Worm (Caenorhabditis elegans) whole organism, L4 larva: ENCODE results near the gene W06G6.20.

ENCODE experiments used
- F37D6.2 ChIP-seq: sonication (generic microtip); optimal IDR thresholded peaks from 2 replicates; lab custom pipeline; 2016; ENCODE audit warnings: mild to moderate bottlenecking, missing genetic modification characterization, missing compliant biosample characterization
- Y5F2A.4 ChIP-seq: fragments of 200-800 bp; sonication (Bioruptor generic); optimal IDR thresholded peaks from 2 replicates; lab custom pipeline; 2018; ENCODE audit warnings: mild to moderate bottlenecking, missing genetic modification characterization, missing compliant biosample characterization
- aly-2 ChIP-seq: sonication (generic microtip); optimal IDR thresholded peaks from 2 replicates; lab custom pipeline; 2018; ENCODE audit warnings: missing biosample characterization, missing genetic modification characterization
- daf-8 ChIP-seq: fragments of 200-800 bp; sonication (Bioruptor generic); IDR thresholded peaks from 2 replicates; pipeline ENCODE4 v1.3.6; 2022; ENCODE audit warnings: missing genetic modification characterization, missing compliant biosample characterization
- dmd-6 ChIP-seq: fragments of 200-800 bp; sonication (Bioruptor generic); IDR thresholded peaks from 2 replicates; pipeline ENCODE4 v1.3.6; 2022; ENCODE audit warnings: missing genetic modification reagents, missing genetic modification characterization, missing compliant biosample characterization
- hif-1 ChIP-seq, 2 experiments: sonication (generic microtip); optimal IDR thresholded peaks; 2 replicates each; lab custom pipeline; 2016 to 2017; ENCODE audit warnings: missing compliant biosample characterization in 2 of 2, missing genetic modification characterization in 2 of 2, missing genetic modification reagents in 2 of 2, missing genotype in 2 of 2, mild to moderate bottlenecking in 1 of 2
- lin-15B ChIP-seq: fragments of 150-350 bp; sonication (generic microtip); optimal IDR thresholded peaks from 3 replicates; lab custom pipeline; 2014; ENCODE audit warnings: missing biosample characterization, missing genetic modification characterization
- lsy-2 ChIP-seq, 2 experiments: fragments of 150-350 bp in 1 of 2; sonication (generic microtip) in 1 of 2; optimal IDR thresholded peaks; 2 replicates each; lab custom pipeline; 2014 to 2017; ENCODE audit warnings: missing biosample characterization in 2 of 2, missing genetic modification characterization in 2 of 2
- unc-130 ChIP-seq: sonication (generic microtip); optimal IDR thresholded peaks from 2 replicates; lab custom pipeline; 2016; ENCODE audit warnings: missing genetic modification reagents, missing genetic modification characterization, missing compliant biosample characterization
- unc-62 ChIP-seq, 3 experiments: fragments of 150-350 bp in 1 of 3; sonication (generic microtip); optimal IDR thresholded peaks in 2 of 3; peaks in 1 of 3; 1 replicate in 1 of 3; 2 replicates in 2 of 3; lab custom pipeline; 2014 to 2017; ENCODE audit warnings: missing biosample characterization in 3 of 3, missing genetic modification characterization in 3 of 3, missing genetic modification reagents in 3 of 3, missing genotype in 1 of 3

ce11 chrV:16666647-16667046, 18.5 kb upstream of the W06G6.20 start, which contains the start of gene F14F8.14:
- no peak for TF ChIP-seq unc-62 (GFP tag; optimal IDR thresholded peaks at IDR 0.05 in 1 of 2; lab: Kevin White, UChicago)
- no peak for TF ChIP-seq unc-62 (tag; optimal IDR thresholded peaks at IDR 0.05; lab: Kevin White, UChicago)
- TF ChIP-seq dmd-6 (GFP tag; lab: Robert Waterston, UW), result no peak
- no peak for TF ChIP-seq daf-8 (GFP tag; lab: Robert Waterston, UW)
- no peak for TF ChIP-seq hif-1 (tag; optimal IDR thresholded peaks at IDR 0.05; lab: Kevin White, UChicago)
- no peak for TF ChIP-seq F37D6.2 (tag; lab: Kevin White, UChicago)
- no peak for TF ChIP-seq aly-2 (tag; lab: Kevin White, UChicago)
- TF ChIP-seq unc-130 (GFP tag; lab: Kevin White, UChicago), result no peak
- TF ChIP-seq lin-15B (tag; lab: Kevin White, UChicago), result no peak
- no peak for TF ChIP-seq Y5F2A.4
- TF ChIP-seq lsy-2 (tag; optimal IDR thresholded peaks at IDR 0.05; lab: Kevin White, UChicago), result no peak
